Worm (Caenorhabditis elegans) whole organism, L1 larva: Measurements from ENCODE around the gene inx-3.

Experiments
- C04F5.9 ChIP-seq: sonication (generic microtip); optimal IDR thresholded peaks from 2 replicates; lab custom pipeline; 2016; ENCODE audit warnings: missing genetic modification characterization, missing compliant biosample characterization
- C16A3.4 ChIP-seq: fragments of 150-350 bp; optimal IDR thresholded peaks from 2 replicates; lab custom pipeline; 2014; ENCODE audit warnings: missing biosample characterization, missing genetic modification characterization
- F16B12.6 ChIP-seq: fragments of 150-350 bp; optimal IDR thresholded peaks from 2 replicates; lab custom pipeline; 2014; ENCODE audit warnings: missing biosample characterization, missing genetic modification characterization
- Y116A8C.19 ChIP-seq: sonication (generic microtip); optimal IDR thresholded peaks from 2 replicates; lab custom pipeline; 2016; ENCODE audit warnings: missing compliant biosample characterization, missing genetic modification characterization, borderline replicate concordance
- ceh-63 ChIP-seq: fragments of 200-800 bp; sonication (Bioruptor generic); optimal IDR thresholded peaks from 2 replicates; lab custom pipeline; 2018; ENCODE audit warnings: mild to moderate bottlenecking, missing genetic modification characterization, missing compliant biosample characterization
- dpl-1 ChIP-seq, 3 experiments: fragments of 150-350 bp in 2 of 3; sonication (generic microtip) in 1 of 3; optimal IDR thresholded peaks; 2 replicates each; lab custom pipeline; 2014 to 2017; ENCODE audit warnings: missing biosample characterization in 3 of 3, missing genetic modification characterization in 3 of 3, missing genetic modification reagents in 3 of 3
- dsc-1 ChIP-seq: sonication (generic microtip); optimal IDR thresholded peaks from 2 replicates; lab custom pipeline; 2016; ENCODE audit warnings: mild to moderate bottlenecking, missing genetic modification characterization, missing compliant biosample characterization
- efl-1 ChIP-seq, 4 experiments: fragments of 150-350 bp; optimal IDR thresholded peaks in 3 of 4; peaks in 1 of 4; 1 replicate in 1 of 4; 2 replicates in 3 of 4; lab custom pipeline; 2014; ENCODE audit warnings: missing biosample characterization in 2 of 4, missing genetic modification characterization in 2 of 4, missing genetic modification reagents in 2 of 4
- elt-2 ChIP-seq: sonication (generic microtip); optimal IDR thresholded peaks from 2 replicates; lab custom pipeline; 2016; ENCODE audit warnings: missing genetic modification characterization, mild to moderate bottlenecking, inconsistent platforms, missing compliant biosample characterization, missing genetic modification reagents
- fkh-4 ChIP-seq: sonication (generic microtip); optimal IDR thresholded peaks from 2 replicates; lab custom pipeline; 2016; ENCODE audit warnings: missing compliant biosample characterization, missing genetic modification characterization, borderline replicate concordance
- grh-1 ChIP-seq: fragments of 200-800 bp; sonication (Bioruptor generic); IDR thresholded peaks from 2 replicates; pipeline ENCODE4 v1.3.6; 2022; ENCODE audit warnings: missing genetic modification reagents, missing genetic modification characterization, missing compliant biosample characterization
- hlh-17 ChIP-seq: fragments of 200-800 bp; sonication (Bioruptor generic); optimal IDR thresholded peaks from 2 replicates; lab custom pipeline; 2018; ENCODE audit warnings: missing genetic modification characterization, mild to moderate bottlenecking, missing compliant biosample characterization, moderate library complexity, borderline replicate concordance
- hpl-2 ChIP-seq: fragments of 150-350 bp; optimal IDR thresholded peaks from 2 replicates; lab custom pipeline; 2014; ENCODE audit warnings: missing biosample characterization, missing genetic modification reagents, missing genetic modification characterization
- irx-1 ChIP-seq: sonication (generic microtip); optimal IDR thresholded peaks from 2 replicates; lab custom pipeline; 2016; ENCODE audit warnings: missing genetic modification characterization, missing compliant biosample characterization
- jun-1 ChIP-seq: fragments of 150-350 bp; optimal IDR thresholded peaks from 2 replicates; lab custom pipeline; 2014; ENCODE audit warnings: missing biosample characterization, missing genetic modification reagents, missing genetic modification characterization
- lin-39 ChIP-seq: fragments of 150-350 bp; optimal IDR thresholded peaks from 2 replicates; lab custom pipeline; 2014; ENCODE audit warnings: missing biosample characterization, missing genetic modification reagents, missing genetic modification characterization
- lir-3 ChIP-seq: sonication (generic microtip); optimal IDR thresholded peaks from 2 replicates; lab custom pipeline; 2016; ENCODE audit warnings: mild to moderate bottlenecking, missing genetic modification characterization, moderate library complexity, missing compliant biosample characterization; ENCODE audit not compliant: poor library complexity
- mab-9 ChIP-seq: fragments of 200-800 bp; sonication (Bioruptor generic); IDR thresholded peaks from 2 replicates; pipeline ENCODE4 v1.3.6; 2022; ENCODE audit warnings: missing genetic modification reagents, missing genetic modification characterization, missing compliant biosample characterization
- nhr-11 ChIP-seq: fragments of 150-350 bp; optimal IDR thresholded peaks from 2 replicates; lab custom pipeline; 2014; ENCODE audit warnings: missing biosample characterization, missing genetic modification characterization
- nhr-12 ChIP-seq: sonication (generic microtip); optimal IDR thresholded peaks from 2 replicates; lab custom pipeline; 2017; ENCODE audit warnings: missing biosample characterization, missing genetic modification characterization
- nhr-28 ChIP-seq: fragments of 150-350 bp; optimal IDR thresholded peaks from 2 replicates; lab custom pipeline; 2014; ENCODE audit warnings: missing biosample characterization, missing genetic modification characterization
- nhr-47 ChIP-seq: sonication (generic microtip); optimal IDR thresholded peaks from 2 replicates; lab custom pipeline; 2016; ENCODE audit warnings: mild to moderate bottlenecking, missing genetic modification characterization, moderate library complexity, missing compliant biosample characterization
- nhr-71 ChIP-seq: sonication (generic microtip); optimal IDR thresholded peaks from 2 replicates; lab custom pipeline; 2016; ENCODE audit warnings: mild to moderate bottlenecking, missing genetic modification characterization, moderate library complexity, missing compliant biosample characterization
- nhr-76 ChIP-seq: sonication (generic microtip); optimal IDR thresholded peaks from 2 replicates; lab custom pipeline; 2017; ENCODE audit warnings: missing biosample characterization, missing genetic modification characterization
- nhr-77 ChIP-seq: fragments of 150-350 bp; optimal IDR thresholded peaks from 2 replicates; lab custom pipeline; 2014; ENCODE audit warnings: missing biosample characterization, missing genetic modification characterization
- nhr-84 ChIP-seq: sonication (generic microtip); optimal IDR thresholded peaks from 2 replicates; lab custom pipeline; 2017; ENCODE audit warnings: missing biosample characterization, missing genetic modification characterization
- nhr-85 ChIP-seq: sonication (generic microtip); peaks from one replicate; lab custom pipeline; 2016; ENCODE audit warnings: missing genetic modification characterization, inconsistent platforms, missing compliant biosample characterization
- snpc-4 ChIP-seq: fragments of 150-350 bp; optimal IDR thresholded peaks from 2 replicates; lab custom pipeline; 2014; ENCODE audit warnings: missing biosample characterization, missing genetic modification characterization
- snu-23 ChIP-seq: sonication (generic microtip); optimal IDR thresholded peaks from 2 replicates; lab custom pipeline; 2016; ENCODE audit warnings: missing genetic modification characterization, missing compliant biosample characterization
- sox-4 ChIP-seq: sonication (generic microtip); optimal IDR thresholded peaks from 2 replicates; lab custom pipeline; 2016; ENCODE audit warnings: missing genetic modification characterization, missing compliant biosample characterization
- sup-37 ChIP-seq: fragments of 200-800 bp; sonication (Bioruptor generic); optimal IDR thresholded peaks from 2 replicates; lab custom pipeline; 2018; ENCODE audit warnings: mild to moderate bottlenecking, missing genetic modification characterization, missing compliant biosample characterization
- unc-130 ChIP-seq: fragments of 150-350 bp; optimal IDR thresholded peaks from 2 replicates; lab custom pipeline; 2017; ENCODE audit warnings: missing biosample characterization, missing genetic modification characterization, inconsistent platforms
- unc-62 ChIP-seq: fragments of 150-350 bp; optimal IDR thresholded peaks from 2 replicates; lab custom pipeline; 2014; ENCODE audit warnings: missing biosample characterization, missing genetic modification reagents, missing genetic modification characterization
- unc-86 ChIP-seq: sonication (generic microtip); optimal IDR thresholded peaks from 2 replicates; lab custom pipeline; 2016; ENCODE audit warnings: missing genetic modification characterization, missing compliant biosample characterization
- unc-98 ChIP-seq: fragments of 200-800 bp; sonication (Bioruptor generic); IDR thresholded peaks from 2 replicates; pipeline ENCODE4 v1.3.6; 2022; ENCODE audit warnings: missing genetic modification characterization, missing compliant biosample characterization
- vab-15 ChIP-seq: sonication (generic microtip); optimal IDR thresholded peaks from 2 replicates; lab custom pipeline; 2017; ENCODE audit warnings: missing genotype, mild to moderate bottlenecking, missing genetic modification characterization, missing compliant biosample characterization
- zag-1 ChIP-seq: fragments of 150-350 bp; optimal IDR thresholded peaks from 2 replicates; lab custom pipeline; 2014; ENCODE audit warnings: missing biosample characterization, missing genetic modification characterization
- zip-4 ChIP-seq: fragments of 200-800 bp; sonication (Bioruptor generic); optimal IDR thresholded peaks from 2 replicates; lab custom pipeline; 2018; ENCODE audit warnings: mild to moderate bottlenecking, missing genetic modification characterization, moderate library complexity, missing compliant biosample characterization
- ztf-11 ChIP-seq, 2 experiments: sonication (generic microtip); optimal IDR thresholded peaks; 2 replicates each; lab custom pipeline; 2016 to 2017; ENCODE audit warnings: missing genetic modification characterization in 2 of 2, missing biosample characterization in 1 of 2, missing compliant biosample characterization in 1 of 2

Gene inx-3

DNA sequence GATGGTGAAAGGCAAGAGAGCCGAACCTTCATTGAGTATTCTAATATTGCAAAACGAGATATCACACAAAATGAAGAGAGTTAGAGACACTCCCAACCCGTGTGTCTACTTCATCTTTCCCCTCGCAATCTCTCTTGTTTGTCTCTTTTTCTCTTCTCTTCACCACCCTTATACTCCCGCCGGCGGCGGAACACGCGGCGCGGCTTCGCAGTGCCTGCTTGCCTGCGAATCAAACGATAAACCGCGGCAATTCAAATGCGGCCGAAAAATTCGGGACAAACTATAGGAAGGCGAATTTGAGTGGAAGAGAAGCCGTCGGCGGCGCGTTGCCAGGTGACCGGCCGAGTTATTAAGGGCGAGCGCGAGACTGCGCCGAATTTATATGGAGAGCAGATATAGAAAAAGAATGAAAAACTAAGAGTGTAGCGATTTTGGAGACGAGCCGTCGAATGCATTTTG, 11.3 kb upstream of the inx-3 start, which contains the start of gene klp-13 (continued):
- no peak for TF ChIP-seq unc-62 (GFP tag; lab: Kevin White, UChicago)
- peak; percentile 65 for TF ChIP-seq sox-4 (tag; lab: Kevin White, UChicago)
- no peak for TF ChIP-seq hpl-2 (GFP tag; lab: Kevin White, UChicago)
- TF ChIP-seq nhr-77 (tag; lab: Kevin White, UChicago) = peak; percentile 89
- TF ChIP-seq grh-1 (GFP tag; lab: Robert Waterston, UW) = no peak
- TF ChIP-seq nhr-47 (tag; lab: Kevin White, UChicago) = peak; percentile 91
- TF ChIP-seq nhr-84 = no peak
- TF ChIP-seq hlh-17 = no peak
- TF ChIP-seq sup-37 = peak; percentile 41
- TF ChIP-seq nhr-71 (tag; lab: Kevin White, UChicago) = peak; percentile 94
- TF ChIP-seq ztf-11 (tag; optimal IDR thresholded peaks at IDR 0.05; lab: Kevin White, UChicago) = peak in 1 of 2 experiments; percentile 61
- peak; percentile 18 for TF ChIP-seq lin-39 (tag; lab: Kevin White, UChicago)
- TF ChIP-seq vab-15 (tag; lab: Kevin White, UChicago) = peak; percentile 47
- no peak for TF ChIP-seq C04F5.9 (tag; lab: Kevin White, UChicago)
- peak; percentile 5 for TF ChIP-seq snpc-4 (tag; lab: Kevin White, UChicago)
- TF ChIP-seq mab-9 (GFP tag; lab: Robert Waterston, UW) = no peak
- no peak for TF ChIP-seq ceh-63 (GFP tag; lab: Kevin White, UChicago)
- TF ChIP-seq irx-1 (tag; lab: Kevin White, UChicago) = peak; percentile 74
- peak; percentile 61 for TF ChIP-seq elt-2 (tag; lab: Kevin White, UChicago)
- TF ChIP-seq fkh-4 = no peak
- no peak for TF ChIP-seq unc-98 (GFP tag; lab: Robert Waterston, UW)
- TF ChIP-seq unc-130 (tag; lab: Kevin White, UChicago) = peak; percentile 64
- TF ChIP-seq nhr-28 = no peak
- TF ChIP-seq unc-86 (tag; lab: Kevin White, UChicago) = peak; percentile 76
- peak; percentile 93 for TF ChIP-seq snu-23 (GFP tag; lab: Kevin White, UChicago)
- peak; percentile 91 for TF ChIP-seq C16A3.4 (tag; lab: Kevin White, UChicago)
- no peak for TF ChIP-seq zip-4 (GFP tag; lab: Kevin White, UChicago)
- no peak for TF ChIP-seq nhr-12 (tag; lab: Kevin White, UChicago)
- TF ChIP-seq dpl-1 (GFP tag; optimal IDR thresholded peaks at IDR 0.05; lab: Kevin White, UChicago) = peak; percentile 89 to 93 (median 90)
- peak; percentile 53 for TF ChIP-seq nhr-11
- TF ChIP-seq efl-1 (optimal IDR thresholded peaks at IDR 0.05; lab: Kevin White, UChicago) = peak; percentile 67 to 92
- TF ChIP-seq efl-1 (GFP tag; optimal IDR thresholded peaks at IDR 0.05 in 1 of 2; lab: Kevin White, UChicago) = peak; percentile 94 to 99
- peak; percentile 88 for TF ChIP-seq nhr-85 (tag; lab: Kevin White, UChicago)
- no peak for TF ChIP-seq zag-1 (tag; lab: Kevin White, UChicago)
- peak; percentile 29 for TF ChIP-seq F16B12.6 (tag; lab: Kevin White, UChicago)

DNA sequence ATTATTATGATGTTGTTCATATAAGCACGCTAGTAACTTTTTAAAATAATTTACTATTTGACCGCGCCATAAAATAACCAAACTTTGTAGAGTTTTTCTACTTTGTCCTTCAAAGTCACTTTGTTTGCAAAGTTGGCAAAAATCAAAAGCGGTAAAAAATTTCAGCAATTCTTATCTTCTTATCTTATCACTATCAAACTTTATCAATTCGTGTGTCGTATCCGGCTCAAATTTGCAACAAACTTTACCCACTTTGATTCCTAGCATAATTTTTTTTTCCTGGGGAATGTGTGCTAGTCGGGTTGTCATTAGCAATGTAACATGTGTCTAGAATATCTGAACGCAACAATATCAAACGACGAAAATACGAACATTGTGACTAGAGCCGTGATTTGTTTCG, 10.2 kb upstream of the inx-3 start:
- TF ChIP-seq efl-1 (optimal IDR thresholded peaks at IDR 0.05; lab: Kevin White, UChicago) (no peak), efl-1 (GFP tag; optimal IDR thresholded peaks at IDR 0.05 in 1 of 2; lab: Kevin White, UChicago) (peak in 1 of 2 experiments; percentile 17), elt-2 (tag; lab: Kevin White, UChicago) (peak; percentile 72), nhr-76 (tag; lab: Kevin White, UChicago) (no peak), nhr-47 (tag; lab: Kevin White, UChicago) (no peak), jun-1 (tag; lab: Kevin White, UChicago) (no peak), lir-3 (tag; lab: Kevin White, UChicago) (no peak), hlh-17 (no peak), Y116A8C.19 (tag; lab: Kevin White, UChicago) (no peak), dsc-1 (tag; lab: Kevin White, UChicago) (no peak)
